Worm (Caenorhabditis elegans): ENCODE data around the gene nhr-101.

nhr-101 gene

DNA sequence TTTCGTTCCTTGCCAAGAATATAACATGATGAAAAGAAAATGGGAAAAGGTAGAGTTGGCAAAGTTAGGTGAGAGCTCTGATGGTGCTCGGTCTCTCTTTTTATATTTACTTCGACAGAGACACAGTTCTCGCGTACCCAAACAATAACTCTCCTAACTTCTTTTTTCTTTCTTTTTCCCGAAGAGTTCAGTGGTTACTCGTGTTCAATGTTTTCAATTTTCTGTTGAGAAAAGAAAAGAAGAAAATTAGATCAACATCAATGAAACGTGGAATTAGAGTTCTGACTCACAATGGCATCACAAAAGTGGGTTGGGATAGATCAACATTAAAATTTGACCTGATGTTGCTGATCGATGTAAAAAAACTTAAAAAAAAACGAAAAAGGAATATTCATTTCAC lies 36.1 kb downstream of the nhr-101 start, which contains the start of gene idpp-16:
Gene idpp-16, minus strand, starts transcription at position 101 of the 400 bp plus-strand sequence.
- no peak for TF ChIP-seq che-1 (tag; optimal IDR thresholded peaks at IDR 0.05)
- no peak for TF ChIP-seq ahr-1 (tag; optimal IDR thresholded peaks at IDR 0.05)
- no peak for TF ChIP-seq K02D7.2 (tag; optimal IDR thresholded peaks at IDR 0.05)
- TF ChIP-seq elt-4 (tag; optimal IDR thresholded peaks at IDR 0.05) = no peak
- TF ChIP-seq unc-3 (GFP tag; conservative IDR thresholded peaks at IDR 0.05) = no peak
- TF ChIP-seq unc-3 (tag; optimal IDR thresholded peaks at IDR 0.05) = no peak
- no peak for TF ChIP-seq unc-55 (GFP tag; optimal IDR thresholded peaks at IDR 0.05)
- TF ChIP-seq fax-1 (tag; optimal IDR thresholded peaks at IDR 0.05) = no peak
- TF ChIP-seq ceh-14 (tag; optimal IDR thresholded peaks at IDR 0.05) = no peak
- no peak for TF ChIP-seq ceh-22 (tag; optimal IDR thresholded peaks at IDR 0.05)
- no peak for TF ChIP-seq hlh-13 (GFP tag; optimal IDR thresholded peaks at IDR 0.05)

DNA sequence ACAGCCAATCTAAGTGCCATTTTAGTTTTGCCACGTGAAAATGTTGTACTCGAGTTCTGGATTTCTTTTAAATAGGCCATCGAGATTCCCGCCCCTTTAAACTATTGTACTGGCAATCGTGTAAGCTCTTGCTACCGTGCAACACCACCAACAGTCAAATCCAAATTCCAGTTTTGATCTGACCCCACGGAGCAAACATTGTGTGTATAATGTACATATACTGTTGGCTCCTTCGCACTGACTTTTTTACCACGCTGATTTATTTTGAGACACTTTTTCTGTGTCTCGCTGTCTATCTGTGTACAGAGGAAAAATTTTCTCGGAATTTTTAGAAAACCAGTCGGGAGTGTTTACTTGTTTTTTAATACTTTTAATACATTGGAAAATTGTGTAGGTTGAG lies 39.8 kb downstream of the nhr-101 start, which contains the start of gene piit-1:
Gene piit-1, minus strand, starts transcription at position 101 of the 400 bp plus-strand sequence.
- no peak for TF ChIP-seq tbx-7 (tag; optimal IDR thresholded peaks at IDR 0.05)
- TF ChIP-seq ceh-14 (tag; optimal IDR thresholded peaks at IDR 0.05) = no peak
- no peak for TF ChIP-seq sdc-2 (tag; optimal IDR thresholded peaks at IDR 0.05)
- TF ChIP-seq K09A11.1 (tag; optimal IDR thresholded peaks at IDR 0.05; ENCODE audit: insufficient read depth) = no peak
- no peak for TF ChIP-seq elt-2 (tag; optimal IDR thresholded peaks at IDR 0.05)
- no peak for TF ChIP-seq ceh-24 (tag; optimal IDR thresholded peaks at IDR 0.05)
- TF ChIP-seq pha-2 (tag; optimal IDR thresholded peaks at IDR 0.05) = no peak
- no peak for TF ChIP-seq gmeb-2 (tag; optimal IDR thresholded peaks at IDR 0.05)
- no peak for TF ChIP-seq zip-5 (tag; optimal IDR thresholded peaks at IDR 0.05)
- no peak for TF ChIP-seq ceh-45 (GFP tag; IDR thresholded peaks at IDR 0.05)

DNA sequence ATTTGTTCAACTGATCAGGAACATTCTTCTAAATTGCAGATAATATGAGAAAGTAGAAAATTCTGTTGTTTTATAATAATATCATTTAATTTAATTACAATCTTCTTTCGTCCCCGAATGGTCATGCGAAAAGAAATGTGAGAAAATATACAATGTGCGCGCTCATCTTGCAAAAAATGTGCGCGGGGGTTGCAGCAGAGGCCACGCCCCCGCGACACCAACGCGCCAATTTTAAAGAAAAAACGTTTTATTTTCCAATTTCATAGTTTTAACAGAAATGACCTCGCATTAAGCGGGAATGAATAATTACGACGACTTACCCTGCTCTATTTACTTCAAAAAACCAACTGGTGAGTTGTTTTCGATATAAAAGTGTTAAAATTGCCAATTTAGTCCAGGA lies 40.2 kb downstream of the nhr-101 start, which contains the start of gene sas-5:
Gene sas-5, plus strand, starts transcription at position 257 of the 400 bp plus-strand sequence.
- TF ChIP-seq hlh-13 (GFP tag; optimal IDR thresholded peaks at IDR 0.05) (peak; percentile 5), K09A11.1 (tag; optimal IDR thresholded peaks at IDR 0.05; ENCODE audit: insufficient read depth) (peak; percentile 79), ceh-45 (GFP tag; IDR thresholded peaks at IDR 0.05) (peak; percentile 77), ets-4 (tag; optimal IDR thresholded peaks at IDR 0.05) (peak; percentile 49), dve-1 (tag; optimal IDR thresholded peaks at IDR 0.05) (peak; percentile 1), ceh-14 (tag; optimal IDR thresholded peaks at IDR 0.05) (peak; percentile 85), ztf-16 (tag; optimal IDR thresholded peaks at IDR 0.05) (peak; percentile 80), elt-4 (tag; optimal IDR thresholded peaks at IDR 0.05) (no peak), ceh-48 (tag; optimal IDR thresholded peaks at IDR 0.05) (peak; percentile 17), ref-2 (tag; optimal IDR thresholded peaks at IDR 0.05) (peak; percentile 73), nhr-232 (tag; optimal IDR thresholded peaks at IDR 0.05) (peak; percentile 49), ceh-30 (tag; optimal IDR thresholded peaks at IDR 0.05) (no peak), lin-11 (tag; optimal IDR thresholded peaks at IDR 0.05) (peak; percentile 66), sox-2 (GFP tag; IDR thresholded peaks at IDR 0.05) (peak; percentile 35; the same call in 1 of the 2 replicates), syd-9 (tag; optimal IDR thresholded peaks at IDR 0.05) (peak; percentile 62), K02D7.2 (tag; optimal IDR thresholded peaks at IDR 0.05) (peak; percentile 57), F13H6.1 (tag; optimal IDR thresholded peaks at IDR 0.05) (peak; percentile 59), Y22D7AL.16 (tag; optimal IDR thresholded peaks at IDR 0.05) (peak; percentile 77), hlh-30 (tag; optimal IDR thresholded peaks at IDR 0.05; ENCODE audit: insufficient read depth) (peak; percentile 13), unc-55 (GFP tag; optimal IDR thresholded peaks at IDR 0.05) (no peak), ceh-19 (GFP tag; optimal IDR thresholded peaks at IDR 0.05) (peak; percentile 79), ceh-34 (tag; optimal IDR thresholded peaks at IDR 0.05) (peak; percentile 72), mec-3 (tag; optimal IDR thresholded peaks at IDR 0.05; ENCODE audit: borderline replicate concordance) (peak; percentile 8), zip-5 (tag; optimal IDR thresholded peaks at IDR 0.05) (peak; percentile 66), fkh-6 (tag; optimal IDR thresholded peaks at IDR 0.05) (peak; percentile 54), ttx-3 (tag; optimal IDR thresholded peaks at IDR 0.05) (peak; percentile 85), pag-3 (tag; optimal IDR thresholded peaks at IDR 0.05; ENCODE audit: borderline replicate concordance) (no peak), pha-4 (tag; optimal IDR thresholded peaks at IDR 0.05) (no peak), ceh-2 (tag; optimal IDR thresholded peaks at IDR 0.05) (peak; percentile 78), ceh-18 (tag; optimal IDR thresholded peaks at IDR 0.05) (no peak), pqm-1 (tag; optimal IDR thresholded peaks at IDR 0.05) (no peak), ama-1 (optimal IDR thresholded peaks at IDR 0.05) (no peak), unc-86 (tag; optimal IDR thresholded peaks at IDR 0.05) (peak; percentile 83), hlh-8 (tag; optimal IDR thresholded peaks at IDR 0.05) (peak; percentile 80), dmd-4 (tag; optimal IDR thresholded peaks at IDR 0.05; ENCODE audit: borderline replicate concordance) (peak; percentile 71), fax-1 (tag; optimal IDR thresholded peaks at IDR 0.05) (peak; percentile 83), fkh-10 (GFP tag; optimal IDR thresholded peaks at IDR 0.05) (peak; percentile 51), gmeb-2 (tag; optimal IDR thresholded peaks at IDR 0.05) (peak; percentile 79)

All from whole organism, late embryonic.